Fruit fly (Drosophila melanogaster) whole organism, wandering third instar larva: Measurements from ENCODE around the gene Hip1.

Experiments used
- Abd-B ChIP-seq: fragments of >200 bp; optimal IDR thresholded peaks from 2 replicates; lab custom pipeline; 2017; ENCODE audit warnings: missing biosample characterization, missing genetic modification characterization
- CG32264 ChIP-seq: fragments of 200-800 bp; sonication (Bioruptor generic); optimal IDR thresholded peaks from 2 replicates; lab custom pipeline; 2016; ENCODE audit warnings: missing biosample characterization, missing genetic modification characterization
- CG9705 ChIP-seq: fragments of 200-800 bp; sonication (Bioruptor generic); optimal IDR thresholded peaks from 2 replicates; lab custom pipeline; 2018; ENCODE audit warnings: missing biosample characterization, mild to moderate bottlenecking, missing genetic modification characterization
- CrebA ChIP-seq: fragments of 200-800 bp; sonication (Bioruptor generic); optimal IDR thresholded peaks from 2 replicates; lab custom pipeline; 2016; ENCODE audit warnings: missing biosample characterization, mild to moderate bottlenecking, missing genetic modification characterization, borderline replicate concordance
- Dfd ChIP-seq: fragments of >200 bp; optimal IDR thresholded peaks from 2 replicates; lab custom pipeline; 2017; ENCODE audit warnings: missing biosample characterization, missing genetic modification characterization
- Dif ChIP-seq: fragments of 200-275, 200-300 bp; sonication (Bioruptor generic); optimal IDR thresholded peaks from 2 replicates; lab custom pipeline; 2018; ENCODE audit warnings: missing biosample characterization, missing genetic modification characterization; ENCODE audit not compliant: partially characterized antibody
- GATAd ChIP-seq: sonication (Bioruptor generic); optimal IDR thresholded peaks from 2 replicates; lab custom pipeline; 2016; ENCODE audit warnings: missing biosample characterization, missing genetic modification characterization
- HLH106 ChIP-seq: fragments of 200-800 bp; optimal IDR thresholded peaks from 3 replicates; lab custom pipeline; 2019; ENCODE audit warnings: missing biosample characterization, mild to moderate bottlenecking, missing genetic modification characterization, moderate library complexity
- Hnf4 ChIP-seq: fragments of 200-800 bp; sonication (Bioruptor generic); optimal IDR thresholded peaks from 2 replicates; lab custom pipeline; 2016; ENCODE audit warnings: missing biosample characterization, mild to moderate bottlenecking, missing genetic modification characterization
- Hr78 ChIP-seq: fragments of >200 bp; optimal IDR thresholded peaks from 2 replicates; lab custom pipeline; 2017; ENCODE audit warnings: missing biosample characterization, missing genetic modification characterization
- Hr83 ChIP-seq: fragments of 200-300 bp; sonication (Bioruptor generic); optimal IDR thresholded peaks from 2 replicates; lab custom pipeline; 2016; ENCODE audit warnings: missing biosample characterization, mild to moderate bottlenecking, missing genetic modification characterization, moderate library complexity; ENCODE audit not compliant: poor library complexity, severe bottlenecking
- Jra ChIP-seq: sonication (Bioruptor generic); optimal IDR thresholded peaks from 2 replicates; lab custom pipeline; 2016; ENCODE audit warnings: missing biosample characterization, missing genetic modification characterization
- Mio ChIP-seq: sonication (Bioruptor generic); optimal IDR thresholded peaks from 2 replicates; lab custom pipeline; 2016; ENCODE audit warnings: missing biosample characterization, missing genetic modification characterization
- Myc ChIP-seq: fragments of >200 bp; optimal IDR thresholded peaks from 2 replicates; lab custom pipeline; 2017
- N ChIP-seq: fragments of >200 bp; optimal IDR thresholded peaks from 2 replicates; lab custom pipeline; 2018; ENCODE audit warnings: missing biosample characterization, missing external identifiers, missing genetic modification characterization
- OdsH ChIP-seq: fragments of 200-800 bp; sonication (Bioruptor generic); optimal IDR thresholded peaks from 2 replicates; lab custom pipeline; 2016; ENCODE audit warnings: missing biosample characterization, mild to moderate bottlenecking, missing genetic modification characterization
- Rel ChIP-seq, 2 experiments: fragments of 200-800 bp; sonication (Bioruptor generic) in 1 of 2; optimal IDR thresholded peaks; 2 replicates in 1 of 2; 3 replicates in 1 of 2; lab custom pipeline; 2016 to 2019; ENCODE audit warnings: mild to moderate bottlenecking in 2 of 2, missing biosample characterization in 2 of 2, missing genetic modification characterization in 2 of 2, moderate library complexity in 1 of 2
- Sp1 ChIP-seq: fragments of 200-800 bp; sonication (Bioruptor generic); optimal IDR thresholded peaks from 3 replicates; lab custom pipeline; 2019; ENCODE audit warnings: missing biosample characterization, mild to moderate bottlenecking, missing genetic modification characterization, moderate library complexity
- Vsx2 ChIP-seq: fragments of 200-300, 225-300 bp; sonication (Bioruptor generic); optimal IDR thresholded peaks from 2 replicates; lab custom pipeline; 2018; ENCODE audit warnings: missing biosample characterization, missing genetic modification characterization; ENCODE audit not compliant: partially characterized antibody
- br ChIP-seq: fragments of 200-800 bp; sonication (Bioruptor generic); optimal IDR thresholded peaks from 2 replicates; lab custom pipeline; 2016; ENCODE audit warnings: missing biosample characterization, missing genetic modification characterization
- brk ChIP-seq: fragments of 200-800 bp; sonication (Bioruptor generic); optimal IDR thresholded peaks from 2 replicates; lab custom pipeline; 2016; ENCODE audit warnings: missing biosample characterization, mild to moderate bottlenecking, missing genetic modification characterization
- dl ChIP-seq, 2 experiments: fragments of 175-275, 200-275 bp in 1 of 2; fragments of 200-275 bp in 1 of 2; sonication (Bioruptor generic); optimal IDR thresholded peaks; lab custom pipeline; 2018; ENCODE audit warnings: mild to moderate bottlenecking in 2 of 2, missing biosample characterization in 2 of 2, missing genetic modification characterization in 2 of 2, moderate library complexity in 2 of 2; ENCODE audit not compliant: partially characterized antibody in 2 of 2, insufficient read depth in 1 of 2
- dmrt93B ChIP-seq: fragments of 200-800 bp; sonication (Bioruptor generic); optimal IDR thresholded peaks from 2 replicates; lab custom pipeline; 2018; ENCODE audit warnings: missing biosample characterization, mild to moderate bottlenecking, missing genetic modification characterization
- dsf ChIP-seq: sonication (Bioruptor generic); optimal IDR thresholded peaks from 2 replicates; lab custom pipeline; 2016; ENCODE audit warnings: missing biosample characterization, missing genetic modification characterization, borderline replicate concordance
- ey ChIP-seq: fragments of 200-800 bp; sonication (Bioruptor generic); optimal IDR thresholded peaks from 2 replicates; lab custom pipeline; 2016; ENCODE audit warnings: missing biosample characterization, missing genetic modification characterization
- foxo ChIP-seq, 2 experiments: fragments of 200-800 bp; sonication (Bioruptor generic); optimal IDR thresholded peaks; 2 replicates in 1 of 2; 3 replicates in 1 of 2; lab custom pipeline; 2016 to 2017; ENCODE audit warnings: missing biosample characterization in 2 of 2, missing genetic modification characterization in 2 of 2
- fru ChIP-seq: fragments of 200-800 bp; sonication (Bioruptor generic); optimal IDR thresholded peaks from 3 replicates; lab custom pipeline; 2016; ENCODE audit warnings: missing biosample characterization, mild to moderate bottlenecking, missing genetic modification characterization
- h ChIP-seq: fragments of 200-800 bp; sonication (Bioruptor generic); optimal IDR thresholded peaks from 3 replicates; lab custom pipeline; 2016; ENCODE audit warnings: missing biosample characterization, mild to moderate bottlenecking, missing genetic modification characterization
- jim ChIP-seq: fragments of 175-275, 200-325 bp; sonication (Bioruptor generic); optimal IDR thresholded peaks from 2 replicates; lab custom pipeline; 2016; ENCODE audit warnings: missing biosample characterization, mild to moderate bottlenecking, missing genetic modification characterization
- lola ChIP-seq: fragments of >200 bp; optimal IDR thresholded peaks from 2 replicates; lab custom pipeline; 2017; ENCODE audit warnings: missing biosample characterization, missing genetic modification characterization
- pan ChIP-seq: fragments of >200 bp; optimal IDR thresholded peaks from 2 replicates; lab custom pipeline; 2017
- psq ChIP-seq: fragments of 200-800 bp; sonication (Bioruptor generic); optimal IDR thresholded peaks from 3 replicates; lab custom pipeline; 2017; ENCODE audit warnings: missing biosample characterization, mild to moderate bottlenecking, missing genetic modification characterization, moderate library complexity
- rgr ChIP-seq: fragments of 200-800 bp; sonication (Bioruptor generic); optimal IDR thresholded peaks from 3 replicates; lab custom pipeline; 2016; ENCODE audit warnings: missing biosample characterization, mild to moderate bottlenecking, missing genetic modification characterization
- sage ChIP-seq: fragments of 200-800 bp; sonication (Bioruptor generic); optimal IDR thresholded peaks from 2 replicates; lab custom pipeline; 2016; ENCODE audit warnings: missing biosample characterization, mild to moderate bottlenecking, missing genetic modification characterization
- sv ChIP-seq: fragments of 200-800 bp; sonication (Bioruptor generic); optimal IDR thresholded peaks from 3 replicates; lab custom pipeline; 2016; ENCODE audit warnings: missing biosample characterization, missing genetic modification characterization
- tai ChIP-seq: sonication (Bioruptor generic); optimal IDR thresholded peaks from 2 replicates; lab custom pipeline; 2016; ENCODE audit warnings: missing biosample characterization, missing genetic modification characterization
- usp ChIP-seq: fragments of >200 bp; optimal IDR thresholded peaks from 2 replicates; lab custom pipeline; 2017; ENCODE audit warnings: missing biosample characterization, missing genetic modification characterization
- woc ChIP-seq: sonication (Bioruptor generic); optimal IDR thresholded peaks from 2 replicates; lab custom pipeline; 2016; ENCODE audit warnings: missing biosample characterization, mild to moderate bottlenecking, missing genetic modification characterization

Gene Hip1

dm6 chr3L:12794532-12794931, 21.2 kb upstream of the Hip1 start:
- TF ChIP-seq CG9705 (GFP tag; lab: Kevin White, UChicago) = no peak
- no peak for TF ChIP-seq br (GFP tag; lab: Kevin White, UChicago)
- TF ChIP-seq pan = no peak
- no peak for TF ChIP-seq Myc (lab: Kevin White, UChicago)
- TF ChIP-seq Abd-B = no peak
- no peak for TF ChIP-seq Vsx2 (GFP tag; lab: Kevin White, UChicago)
- TF ChIP-seq jim (GFP tag; lab: Kevin White, UChicago) = no peak
- no peak for TF ChIP-seq tai (GFP tag; lab: Kevin White, UChicago)
- TF ChIP-seq Dfd = no peak
- no peak for TF ChIP-seq Hr83 (GFP tag; lab: Kevin White, UChicago)
- TF ChIP-seq CG32264 = no peak
- no peak for TF ChIP-seq dmrt93B
- TF ChIP-seq psq = no peak
- TF ChIP-seq foxo (GFP tag; optimal IDR thresholded peaks at IDR 0.05; lab: Kevin White, UChicago) = no peak
- TF ChIP-seq Jra (GFP tag; lab: Kevin White, UChicago) = no peak
- no peak for TF ChIP-seq Mio (GFP tag; lab: Kevin White, UChicago)
- no peak for TF ChIP-seq OdsH (GFP tag; lab: Kevin White, UChicago)
- no peak for TF ChIP-seq dl (GFP tag; optimal IDR thresholded peaks at IDR 0.05; lab: Kevin White, UChicago; ENCODE audit: insufficient read depth in 1 of 2, partially characterized antibody in 2 of 2)
- TF ChIP-seq fru (GFP tag; lab: Kevin White, UChicago) = no peak
- TF ChIP-seq dsf (GFP tag; lab: Kevin White, UChicago) = no peak
- TF ChIP-seq, all 38 proteins: peak for 0

dm6 chr3L:12792933-12793448, 19.6 kb upstream of the Hip1 start:
- TF ChIP-seq jim (GFP tag; lab: Kevin White, UChicago) (no peak), woc (peak; percentile 93), Jra (GFP tag; lab: Kevin White, UChicago) (peak; percentile 66), brk (GFP tag; lab: Kevin White, UChicago) (peak; percentile 56), CG32264 (peak; percentile 47), foxo (GFP tag; optimal IDR thresholded peaks at IDR 0.05; lab: Kevin White, UChicago) (peak in 1 of 2 experiments; percentile 90), Dif (GFP tag; lab: Kevin White, UChicago) (no peak), br (GFP tag; lab: Kevin White, UChicago) (peak; percentile 82), rgr (GFP tag; lab: Kevin White, UChicago) (peak; percentile 85), CG9705 (GFP tag; lab: Kevin White, UChicago) (peak; percentile 75), Hnf4 (GFP tag; lab: Kevin White, UChicago) (peak; percentile 73), fru (GFP tag; lab: Kevin White, UChicago) (peak; percentile 91), Hr83 (GFP tag; lab: Kevin White, UChicago) (no peak), HLH106 (tag; lab: Kevin White, UChicago) (peak; percentile 92), Abd-B (no peak), dl (GFP tag; optimal IDR thresholded peaks at IDR 0.05; lab: Kevin White, UChicago; ENCODE audit: insufficient read depth in 1 of 2, partially characterized antibody in 2 of 2) (no peak), CrebA (GFP tag; lab: Kevin White, UChicago) (no peak), psq (peak; percentile 83), dsf (GFP tag; lab: Kevin White, UChicago) (peak; percentile 37), Hr78 (GFP tag; lab: Kevin White, UChicago) (no peak), pan (no peak), GATAd (GFP tag; lab: Kevin White, UChicago) (peak; percentile 20), Rel (GFP tag; optimal IDR thresholded peaks at IDR 0.05; lab: Kevin White, UChicago) (peak; percentile 52), Rel (tag; optimal IDR thresholded peaks at IDR 0.05; lab: Kevin White, UChicago) (peak; percentile 74), Myc (lab: Kevin White, UChicago) (no peak), OdsH (GFP tag; lab: Kevin White, UChicago) (peak; percentile 85), h (GFP tag; lab: Kevin White, UChicago) (peak; percentile 90), Dfd (no peak), Sp1 (GFP tag; lab: Kevin White, UChicago) (peak; percentile 93), usp (GFP tag; lab: Kevin White, UChicago) (no peak), lola (GFP tag; lab: Kevin White, UChicago) (no peak), Vsx2 (GFP tag; lab: Kevin White, UChicago) (no peak), tai (GFP tag; lab: Kevin White, UChicago) (peak; percentile 62), ey (GFP tag; lab: Kevin White, UChicago) (peak; percentile 86), Mio (GFP tag; lab: Kevin White, UChicago) (no peak), sage (GFP tag; lab: Kevin White, UChicago) (peak; percentile 14), N (GFP tag; lab: Kevin White, UChicago) (no peak), sv (GFP tag; lab: Kevin White, UChicago) (peak; percentile 44), dmrt93B (no peak)
